In genomic region chr3R:9626880-9627401, dm6 we compare ENCODE assay signal across 1 fruit fly cellular context.
TF ChIP-seq lines count a peak whose summit lies in the region.

CG9427 (minus strand) TSS chr3R:9626930.
CG8319 (plus strand) TSS chr3R:9627321.

TF ChIP-seq in whole organism, embryonic, 481 proteins besides CTCF, POLR2A, EP300 and RAD21 (continued from another document and continues in another):
- TF ChIP-seq phol (tag; optimal IDR thresholded peaks at IDR 0.05; lab: Kevin White, UChicago), result peak; percentile 85
- TF ChIP-seq Hmx (GFP tag; optimal IDR thresholded peaks at IDR 0.05; lab: Kevin White, UChicago), result peak; percentile 59
- peak; percentile 2 for TF ChIP-seq Antp (GFP tag; optimal IDR thresholded peaks at IDR 0.05; lab: Kevin White, UChicago)
- no peak for TF ChIP-seq pan (optimal IDR thresholded peaks at IDR 0.05; lab: Kevin White, UChicago)
- TF ChIP-seq pan (GFP tag; optimal IDR thresholded peaks at IDR 0.05 in 1 of 2, IDR thresholded peaks at IDR 0.05 in 1 of 2), result peak in 1 of 2 experiments; percentile 9
- no peak for TF ChIP-seq cas (GFP tag; IDR thresholded peaks at IDR 0.05; lab: Robert Waterston, UW)
- peak; percentile 41 for TF ChIP-seq tap (tag; optimal IDR thresholded peaks at IDR 0.05; lab: Kevin White, UChicago)
- TF ChIP-seq CG18476 (GFP tag; optimal IDR thresholded peaks at IDR 0.05; lab: Kevin White, UChicago), result peak; percentile 56
- TF ChIP-seq Adf1 (GFP tag; IDR thresholded peaks at IDR 0.05; lab: Robert Waterston, UW), result no peak
- peak; percentile 35 for TF ChIP-seq run (tag; optimal IDR thresholded peaks at IDR 0.05; lab: Kevin White, UChicago)
- TF ChIP-seq zen (tag; optimal IDR thresholded peaks at IDR 0.05; lab: Kevin White, UChicago), result peak; percentile 72
- TF ChIP-seq fd102C (GFP tag; optimal IDR thresholded peaks at IDR 0.05; lab: Kevin White, UChicago), result no peak
- TF ChIP-seq CG9876 (GFP tag; optimal IDR thresholded peaks at IDR 0.05; lab: Kevin White, UChicago), result no peak
- no peak for TF ChIP-seq CG5953 (GFP tag; IDR thresholded peaks at IDR 0.05; lab: Robert Waterston, UW)
- TF ChIP-seq CG31365 (tag; optimal IDR thresholded peaks at IDR 0.05; lab: Kevin White, UChicago), result no peak
- no peak for TF ChIP-seq klu (GFP tag; IDR thresholded peaks at IDR 0.05; lab: Robert Waterston, UW)
- no peak for TF ChIP-seq ewg (GFP tag; optimal IDR thresholded peaks at IDR 0.05; lab: Kevin White, UChicago)
- TF ChIP-seq CG43689 (GFP tag; IDR thresholded peaks at IDR 0.05; lab: Robert Waterston, UW), result no peak
- TF ChIP-seq hb (GFP tag; IDR thresholded peaks at IDR 0.05; lab: Robert Waterston, UW; ENCODE audit: partially characterized antibody), result peak; percentile 74
- peak; percentile 66 for TF ChIP-seq slbo (GFP tag; IDR thresholded peaks at IDR 0.05; lab: Robert Waterston, UW)
- TF ChIP-seq psq (GFP tag; optimal IDR thresholded peaks at IDR 0.05; lab: Kevin White, UChicago), result no peak
- TF ChIP-seq chn (GFP tag; optimal IDR thresholded peaks at IDR 0.05; lab: Kevin White, UChicago), result peak; percentile 59
- TF ChIP-seq crc (GFP tag; optimal IDR thresholded peaks at IDR 0.05; lab: Kevin White, UChicago), result no peak
- peak; percentile 40 to 63 for TF ChIP-seq chif (GFP tag; optimal IDR thresholded peaks at IDR 0.05; lab: Kevin White, UChicago)
- TF ChIP-seq nerfin-1 (tag; optimal IDR thresholded peaks at IDR 0.05; lab: Kevin White, UChicago), result peak; percentile 36
- no peak for TF ChIP-seq CG4360 (GFP tag; IDR thresholded peaks at IDR 0.05; lab: Robert Waterston, UW)
- TF ChIP-seq bigmax (GFP tag; optimal IDR thresholded peaks at IDR 0.05; lab: Kevin White, UChicago), result no peak
- no peak for TF ChIP-seq Eip74EF (GFP tag; optimal IDR thresholded peaks at IDR 0.05; lab: Kevin White, UChicago)
- peak; percentile 16 for TF ChIP-seq shn (GFP tag; optimal IDR thresholded peaks at IDR 0.05; lab: Kevin White, UChicago)
- TF ChIP-seq CG32767 (GFP tag; IDR thresholded peaks at IDR 0.05; lab: Robert Waterston, UW), result no peak; the same call in 1 of the 2 replicates
- peak; percentile 53 for TF ChIP-seq dm (GFP tag; optimal IDR thresholded peaks at IDR 0.05; lab: Kevin White, UChicago)
- no peak for TF ChIP-seq CG17802 (tag; optimal IDR thresholded peaks at IDR 0.05; lab: Kevin White, UChicago)
- TF ChIP-seq CG10147 (GFP tag; optimal IDR thresholded peaks at IDR 0.05; lab: Kevin White, UChicago), result peak; percentile 70
- TF ChIP-seq ab (GFP tag; optimal IDR thresholded peaks at IDR 0.05; lab: Kevin White, UChicago), result no peak
- no peak for TF ChIP-seq croc (GFP tag; conservative IDR thresholded peaks at IDR 0.05; lab: Robert Waterston, UW)
- TF ChIP-seq esg (GFP tag; conservative IDR thresholded peaks at IDR 0.05; lab: Robert Waterston, UW), result peak; percentile 56; the same call in 1 of the 2 replicates
- no peak for TF ChIP-seq CG11695 (GFP tag; IDR thresholded peaks at IDR 0.05; lab: Robert Waterston, UW)
- peak; percentile 26; the same call in 1 of the 2 replicates for TF ChIP-seq CG17328 (GFP tag; IDR thresholded peaks at IDR 0.05; lab: Robert Waterston, UW)
- TF ChIP-seq CG6654 (GFP tag; optimal IDR thresholded peaks at IDR 0.05; lab: Kevin White, UChicago), result no peak
- TF ChIP-seq CG7556 (GFP tag; optimal IDR thresholded peaks at IDR 0.05; lab: Kevin White, UChicago), result peak; percentile 32
- no peak for TF ChIP-seq crol (GFP tag; IDR thresholded peaks at IDR 0.05; lab: Robert Waterston, UW)
- peak; percentile 75 for TF ChIP-seq CG2129 (GFP tag; IDR thresholded peaks at IDR 0.05; lab: Robert Waterston, UW; ENCODE audit: partially characterized antibody)
- TF ChIP-seq lbe (GFP tag; optimal IDR thresholded peaks at IDR 0.05; lab: Kevin White, UChicago), result peak; percentile 10
- TF ChIP-seq gcm2 (GFP tag; optimal IDR thresholded peaks at IDR 0.05; lab: Kevin White, UChicago), result no peak
- no peak for TF ChIP-seq repo (GFP tag; optimal IDR thresholded peaks at IDR 0.05; lab: Kevin White, UChicago)
- TF ChIP-seq Kr (GFP tag; optimal IDR thresholded peaks at IDR 0.05; lab: Kevin White, UChicago), result no peak
- TF ChIP-seq peb (GFP tag; IDR thresholded peaks at IDR 0.05; lab: Robert Waterston, UW), result no peak
- TF ChIP-seq corto (GFP tag; optimal IDR thresholded peaks at IDR 0.05; lab: Kevin White, UChicago), result no peak
- no peak for TF ChIP-seq Hr78 (GFP tag; optimal IDR thresholded peaks at IDR 0.05; lab: Kevin White, UChicago)
- TF ChIP-seq jumu (GFP tag; optimal IDR thresholded peaks at IDR 0.05; lab: Kevin White, UChicago), result peak; percentile 46
- TF ChIP-seq eve (GFP tag; optimal IDR thresholded peaks at IDR 0.05; lab: Kevin White, UChicago), result no peak
- peak; percentile 82 for TF ChIP-seq row (GFP tag; IDR thresholded peaks at IDR 0.05; lab: Robert Waterston, UW)
- TF ChIP-seq CG5180 (GFP tag; optimal IDR thresholded peaks at IDR 0.05; lab: Kevin White, UChicago), result no peak
- no peak for TF ChIP-seq CG2202 (tag; optimal IDR thresholded peaks at IDR 0.05; lab: Kevin White, UChicago)
- TF ChIP-seq D19B (GFP tag; optimal IDR thresholded peaks at IDR 0.05; lab: Kevin White, UChicago), result no peak
- TF ChIP-seq Optix (GFP tag; IDR thresholded peaks at IDR 0.05; lab: Robert Waterston, UW), result no peak
- TF ChIP-seq fru (optimal IDR thresholded peaks at IDR 0.05; lab: Kevin White, UChicago), result no peak
- TF ChIP-seq tio (GFP tag; optimal IDR thresholded peaks at IDR 0.05; lab: Kevin White, UChicago), result no peak
- TF ChIP-seq Gug (GFP tag; IDR thresholded peaks at IDR 0.05; lab: Robert Waterston, UW), result 0 out of 4 replicates have a peak, but pooled peaks have one; percentile 26
- peak; percentile 76 for TF ChIP-seq CoRest (tag; optimal IDR thresholded peaks at IDR 0.05; lab: Kevin White, UChicago)
- TF ChIP-seq bsh (GFP tag; optimal IDR thresholded peaks at IDR 0.05; lab: Kevin White, UChicago), result peak in 1 of 2 experiments; percentile 61
- TF ChIP-seq sqz (GFP tag; optimal IDR thresholded peaks at IDR 0.05; lab: Kevin White, UChicago), result no peak
- peak; percentile 95 for TF ChIP-seq unc-4 (GFP tag; IDR thresholded peaks at IDR 0.05; lab: Robert Waterston, UW; ENCODE audit: partially characterized antibody)
- TF ChIP-seq CG30403 (GFP tag; optimal IDR thresholded peaks at IDR 0.05; lab: Kevin White, UChicago), result peak; percentile 81
- peak; percentile 66 for TF ChIP-seq CG10543 (GFP tag; optimal IDR thresholded peaks at IDR 0.05; lab: Kevin White, UChicago)
- TF ChIP-seq ATbp (GFP tag; optimal IDR thresholded peaks at IDR 0.05; lab: Kevin White, UChicago), result no peak
- TF ChIP-seq trem (tag; optimal IDR thresholded peaks at IDR 0.05; lab: Kevin White, UChicago), result peak; percentile 86
- TF ChIP-seq CG15479 (GFP tag; optimal IDR thresholded peaks at IDR 0.05; lab: Kevin White, UChicago), result no peak
- TF ChIP-seq br (optimal IDR thresholded peaks at IDR 0.05; lab: Kevin White, UChicago), result no peak
- TF ChIP-seq Hand (GFP tag; optimal IDR thresholded peaks at IDR 0.05; lab: Kevin White, UChicago), result no peak
- no peak for TF ChIP-seq CG8765 (GFP tag; IDR thresholded peaks at IDR 0.05; lab: Robert Waterston, UW)
- peak; percentile 48 for TF ChIP-seq CG1233 (GFP tag; optimal IDR thresholded peaks at IDR 0.05; lab: Kevin White, UChicago)
- TF ChIP-seq YL-1 (GFP tag; optimal IDR thresholded peaks at IDR 0.05; lab: Kevin White, UChicago), result peak; percentile 51
- TF ChIP-seq wdn (GFP tag; IDR thresholded peaks at IDR 0.05; lab: Robert Waterston, UW), result no peak
- TF ChIP-seq CG17361 (GFP tag; IDR thresholded peaks at IDR 0.05; lab: Robert Waterston, UW), result peak; percentile 67; the same call in 2 of the 3 replicates
- peak; percentile 34 for TF ChIP-seq caup (GFP tag; optimal IDR thresholded peaks at IDR 0.05; lab: Kevin White, UChicago; ENCODE audit: severe bottlenecking)
- 0 out of 2 replicates have a peak, but pooled peaks have one; percentile 25 for TF ChIP-seq al (GFP tag; IDR thresholded peaks at IDR 0.05; lab: Robert Waterston, UW)
- peak; percentile 59 for TF ChIP-seq Blimp-1 (GFP tag; optimal IDR thresholded peaks at IDR 0.05; lab: Kevin White, UChicago)
- TF ChIP-seq onecut (GFP tag; IDR thresholded peaks at IDR 0.05; lab: Robert Waterston, UW), result no peak
- no peak for TF ChIP-seq p53 (GFP tag; optimal IDR thresholded peaks at IDR 0.05; lab: Kevin White, UChicago)
- peak; percentile 22 for TF ChIP-seq CG11398 (GFP tag; optimal IDR thresholded peaks at IDR 0.05; lab: Kevin White, UChicago)
- TF ChIP-seq hth (optimal IDR thresholded peaks at IDR 0.05; lab: Kevin White, UChicago), result no peak
- TF ChIP-seq CG13424 (tag; optimal IDR thresholded peaks at IDR 0.05; lab: Kevin White, UChicago), result peak; percentile 70
- TF ChIP-seq zfh1 (GFP tag; IDR thresholded peaks at IDR 0.05; lab: Robert Waterston, UW), result peak; percentile 63; the same call in 1 of the 3 replicates
- TF ChIP-seq CG15696 (tag; optimal IDR thresholded peaks at IDR 0.05; lab: Kevin White, UChicago), result peak; percentile 52
- peak; percentile 57 for TF ChIP-seq Chrac-16 (GFP tag; optimal IDR thresholded peaks at IDR 0.05; lab: Kevin White, UChicago)
- peak; percentile 63 for TF ChIP-seq CHES-1-like (GFP tag; optimal IDR thresholded peaks at IDR 0.05; lab: Kevin White, UChicago)
- no peak for TF ChIP-seq Dip2 (GFP tag; IDR thresholded peaks at IDR 0.05; lab: Robert Waterston, UW)
- 0 out of 3 replicates have a peak, but pooled peaks have one; percentile 58 for TF ChIP-seq CG3726 (GFP tag; IDR thresholded peaks at IDR 0.05; lab: Robert Waterston, UW)
- TF ChIP-seq kay (GFP tag; optimal IDR thresholded peaks at IDR 0.05; lab: Kevin White, UChicago), result peak; percentile 28
- TF ChIP-seq CG1832 (GFP tag; optimal IDR thresholded peaks at IDR 0.05; lab: Kevin White, UChicago), result no peak
- no peak for TF ChIP-seq ham (GFP tag; IDR thresholded peaks at IDR 0.05; lab: Robert Waterston, UW)
- TF ChIP-seq CG34376 (GFP tag; optimal IDR thresholded peaks at IDR 0.05; lab: Kevin White, UChicago), result peak; percentile 62
- TF ChIP-seq sd (tag; optimal IDR thresholded peaks at IDR 0.05; lab: Kevin White, UChicago), result peak; percentile 44
- no peak for TF ChIP-seq sc (optimal IDR thresholded peaks at IDR 0.05; lab: Kevin White, UChicago)
- no peak for TF ChIP-seq sc (GFP tag; optimal IDR thresholded peaks at IDR 0.05; lab: Kevin White, UChicago)
- no peak for TF ChIP-seq Oli (tag; optimal IDR thresholded peaks at IDR 0.05; lab: Kevin White, UChicago)
- TF ChIP-seq fu2 (GFP tag; optimal IDR thresholded peaks at IDR 0.05; lab: Kevin White, UChicago), result peak; percentile 64
- peak; percentile 30 for TF ChIP-seq CG1602 (GFP tag; optimal IDR thresholded peaks at IDR 0.05; lab: Kevin White, UChicago)
- TF ChIP-seq zen2 (GFP tag; IDR thresholded peaks at IDR 0.05; lab: Robert Waterston, UW; ENCODE audit: partially characterized antibody), result peak; percentile 57; the same call in 1 of the 3 replicates
- TF ChIP-seq pnt (GFP tag; optimal IDR thresholded peaks at IDR 0.05; lab: Kevin White, UChicago), result peak; percentile 0
- TF ChIP-seq Trl (optimal IDR thresholded peaks at IDR 0.05; lab: Kevin White, UChicago), result no peak
- TF ChIP-seq Trl (GFP tag; optimal IDR thresholded peaks at IDR 0.05; lab: Kevin White, UChicago), result peak; percentile 17
- TF ChIP-seq dpn (GFP tag; optimal IDR thresholded peaks at IDR 0.05; lab: Kevin White, UChicago), result peak; percentile 57 to 77
- no peak for TF ChIP-seq jing (GFP tag; optimal IDR thresholded peaks at IDR 0.05; lab: Kevin White, UChicago)
- peak; percentile 66 for TF ChIP-seq ems (GFP tag; optimal IDR thresholded peaks at IDR 0.05; lab: Kevin White, UChicago)
- peak; percentile 38 for TF ChIP-seq CG12744 (GFP tag; optimal IDR thresholded peaks at IDR 0.05; lab: Kevin White, UChicago)
- peak; percentile 30 for TF ChIP-seq CG12104 (GFP tag; optimal IDR thresholded peaks at IDR 0.05; lab: Kevin White, UChicago)
- TF ChIP-seq CG14965 (GFP tag; optimal IDR thresholded peaks at IDR 0.05; lab: Kevin White, UChicago; ENCODE audit: borderline replicate concordance), result no peak
- TF ChIP-seq CG13287 (GFP tag; IDR thresholded peaks at IDR 0.05; lab: Robert Waterston, UW; ENCODE audit: partially characterized antibody), result peak; percentile 96
- no peak for TF ChIP-seq Abd-B (GFP tag; optimal IDR thresholded peaks at IDR 0.05; lab: Kevin White, UChicago)
- TF ChIP-seq PHDP (tag; optimal IDR thresholded peaks at IDR 0.05; lab: Kevin White, UChicago), result peak; percentile 77
- TF ChIP-seq Aef1 (GFP tag; IDR thresholded peaks at IDR 0.05; lab: Robert Waterston, UW), result peak; percentile 33; the same call in 1 of the 3 replicates
- peak; percentile 30 for TF ChIP-seq cwo (GFP tag; optimal IDR thresholded peaks at IDR 0.05; lab: Kevin White, UChicago)
- peak; percentile 60; the same call in 1 of the 3 replicates for TF ChIP-seq ci (GFP tag; IDR thresholded peaks at IDR 0.05; lab: Robert Waterston, UW)
- no peak for TF ChIP-seq CG7745 (tag; optimal IDR thresholded peaks at IDR 0.05; lab: Kevin White, UChicago)
- TF ChIP-seq tx (GFP tag; optimal IDR thresholded peaks at IDR 0.05; lab: Kevin White, UChicago), result peak; percentile 43
- TF ChIP-seq CG1647 (GFP tag; optimal IDR thresholded peaks at IDR 0.05; lab: Kevin White, UChicago), result no peak
- no peak for TF ChIP-seq CG16815 (GFP tag; optimal IDR thresholded peaks at IDR 0.05; lab: Kevin White, UChicago)
- no peak for TF ChIP-seq CG14050 (GFP tag; IDR thresholded peaks at IDR 0.05; lab: Robert Waterston, UW)
- TF ChIP-seq Myb (GFP tag; optimal IDR thresholded peaks at IDR 0.05; lab: Kevin White, UChicago), result peak; percentile 67
- TF ChIP-seq BEAF-32 (GFP tag; optimal IDR thresholded peaks at IDR 0.05; lab: Kevin White, UChicago), result peak; percentile 91
- TF ChIP-seq CG12155 (GFP tag; optimal IDR thresholded peaks at IDR 0.05; lab: Kevin White, UChicago), result peak; percentile 74
- TF ChIP-seq Ets97D (GFP tag; optimal IDR thresholded peaks at IDR 0.05; lab: Kevin White, UChicago), result peak; percentile 64
- TF ChIP-seq CG32772 (GFP tag; IDR thresholded peaks at IDR 0.05; lab: Robert Waterston, UW), result no peak
- no peak for TF ChIP-seq cg (GFP tag; optimal IDR thresholded peaks at IDR 0.05; lab: Kevin White, UChicago)
- no peak for TF ChIP-seq CG31224 (GFP tag; IDR thresholded peaks at IDR 0.05; lab: Robert Waterston, UW)
- TF ChIP-seq tna (GFP tag; IDR thresholded peaks at IDR 0.05; lab: Robert Waterston, UW; ENCODE audit: partially characterized antibody), result peak; percentile 65; the same call in 1 of the 2 replicates
- no peak for TF ChIP-seq Lim3 (GFP tag; IDR thresholded peaks at IDR 0.05; lab: Robert Waterston, UW)
- no peak for TF ChIP-seq ttk (GFP tag; IDR thresholded peaks at IDR 0.05; lab: Robert Waterston, UW)
- no peak; the same call in 2 of the 3 replicates for TF ChIP-seq CG34422 (GFP tag; IDR thresholded peaks at IDR 0.05; lab: Robert Waterston, UW)
- no peak for TF ChIP-seq chm (GFP tag; IDR thresholded peaks at IDR 0.05; lab: Robert Waterston, UW)
